Worm (Caenorhabditis elegans): ENCODE results near the gene M199.134.

- TF ChIP-seq lin-13 (tag; optimal IDR thresholded peaks at IDR 0.05), result no peak
- TF ChIP-seq unc-39 (tag; optimal IDR thresholded peaks at IDR 0.05), result no peak
- no peak for TF ChIP-seq blmp-1 (tag; optimal IDR thresholded peaks at IDR 0.05)
- no peak for TF ChIP-seq unc-62 (GFP tag; optimal IDR thresholded peaks at IDR 0.05)
- no peak for TF ChIP-seq lsy-2 (tag; optimal IDR thresholded peaks at IDR 0.05)
- TF ChIP-seq pha-4 (tag; optimal IDR thresholded peaks at IDR 0.05), result no peak
- no peak for TF ChIP-seq nhr-12 (tag; optimal IDR thresholded peaks at IDR 0.05)
- TF ChIP-seq mab-5 (tag; optimal IDR thresholded peaks at IDR 0.05), result no peak
- TF ChIP-seq ceh-43 (GFP tag; optimal IDR thresholded peaks at IDR 0.05), result no peak
- no peak for TF ChIP-seq sem-2 (GFP tag; optimal IDR thresholded peaks at IDR 0.05)
- TF ChIP-seq hlh-1 (tag; optimal IDR thresholded peaks at IDR 0.05), result no peak
- TF ChIP-seq snpc-4 (tag; optimal IDR thresholded peaks at IDR 0.05), result no peak
- no peak for TF ChIP-seq nhr-237 (tag; optimal IDR thresholded peaks at IDR 0.05)
Measured at ce11 chrIV:15065653-15066052, 47.4 kb downstream of the M199.134 start, which contains the start of gene Y41E3.18.

All from whole organism, mixed stage, embryonic.